Worm (Caenorhabditis elegans) whole organism, young adult: ENCODE data around the gene F35E8.1.

Experiments used
- Y79H2A.3 ChIP-seq: fragments of 200-800 bp; sonication (Bioruptor generic); conservative IDR thresholded peaks from 2 replicates; pipeline ENCODE4 v1.3.6; 2022; ENCODE audit warnings: missing genetic modification reagents, missing genetic modification characterization, missing compliant biosample characterization
- atf-7 ChIP-seq: sonication (generic microtip); optimal IDR thresholded peaks from 2 replicates; lab custom pipeline; 2017; ENCODE audit warnings: mild to moderate bottlenecking, missing genetic modification characterization, missing compliant biosample characterization
- tbx-9 ChIP-seq: sonication (generic microtip); optimal IDR thresholded peaks from 2 replicates; lab custom pipeline; 2016; ENCODE audit warnings: borderline replicate concordance, missing genetic modification characterization, inconsistent platforms, missing compliant biosample characterization

ce11 chrV:15865839-15866238 lies 39.6 kb downstream of the F35E8.1 start, which contains the start of gene srh-293:
- no peak for TF ChIP-seq Y79H2A.3 (GFP tag; lab: Robert Waterston, UW)
- TF ChIP-seq atf-7 (tag; lab: Kevin White, UChicago): no peak
- TF ChIP-seq tbx-9 (tag; lab: Kevin White, UChicago): no peak
